Fruit fly (Drosophila melanogaster) whole organism, pupa: ENCODE measurements around the gene Cse1.

Experiments used
- CG12605 ChIP-seq: fragments of 200-800 bp; sonication (Bioruptor generic); IDR thresholded peaks from 2 replicates; pipeline ENCODE4 v1.3.6; 2022; ENCODE audit warnings: missing biosample characterization, missing genetic modification characterization
- CG13204 ChIP-seq: fragments of 200-800 bp; sonication (Bioruptor generic); optimal IDR thresholded peaks from 2 replicates; lab custom pipeline; 2018; ENCODE audit warnings: missing biosample characterization, mild to moderate bottlenecking, missing genetic modification characterization, moderate library complexity
- CG15710 ChIP-seq: fragments of 200-800 bp; sonication (Bioruptor generic); optimal IDR thresholded peaks from 2 replicates; lab custom pipeline; 2018; ENCODE audit warnings: missing biosample characterization, mild to moderate bottlenecking, missing genetic modification characterization, moderate library complexity
- CG17806 ChIP-seq: fragments of 200-800 bp; sonication (Bioruptor generic); optimal IDR thresholded peaks from 2 replicates; lab custom pipeline; 2018; ENCODE audit warnings: missing biosample characterization, mild to moderate bottlenecking, missing genetic modification characterization, moderate library complexity
- CG34367 ChIP-seq: fragments of 200-800 bp; sonication (Bioruptor generic); optimal IDR thresholded peaks from 2 replicates; lab custom pipeline; 2018; ENCODE audit warnings: missing biosample characterization, mild to moderate bottlenecking, missing genetic modification characterization
- CG4496 ChIP-seq: fragments of 200-800 bp; sonication (Bioruptor generic); IDR thresholded peaks from 3 replicates; pipeline ENCODE4 v1.3.6; 2022; ENCODE audit warnings: missing biosample characterization, missing genetic modification characterization
- CG9948 ChIP-seq: fragments of 200-800 bp; sonication (Bioruptor generic); optimal IDR thresholded peaks from 2 replicates; lab custom pipeline; 2018; ENCODE audit warnings: missing biosample characterization, mild to moderate bottlenecking, missing genetic modification characterization, moderate library complexity
- EcR ChIP-seq: fragments of 200-800 bp; sonication (Bioruptor generic); optimal IDR thresholded peaks from 3 replicates; lab custom pipeline; 2019; ENCODE audit warnings: missing biosample characterization, missing genetic modification characterization, mild to moderate bottlenecking, moderate library complexity, missing genetic modification reagents
- Ets98B ChIP-seq: fragments of 200-800 bp; sonication (Bioruptor generic); IDR thresholded peaks from 2 replicates; pipeline ENCODE4 v1.3.6; 2022; ENCODE audit warnings: missing biosample characterization, missing genetic modification characterization
- Pif1A ChIP-seq: fragments of 200-800 bp; sonication (Bioruptor generic); optimal IDR thresholded peaks from 3 replicates; lab custom pipeline; 2016; ENCODE audit warnings: missing biosample characterization, missing genetic modification characterization
- Pif1B ChIP-seq: fragments of 200-800 bp; sonication (Bioruptor generic); optimal IDR thresholded peaks from 3 replicates; lab custom pipeline; 2016; ENCODE audit warnings: missing biosample characterization, missing genetic modification characterization
- Snoo ChIP-seq: fragments of 200-800 bp; sonication (Bioruptor generic); optimal IDR thresholded peaks from 3 replicates; lab custom pipeline; 2017; ENCODE audit warnings: missing biosample characterization, mild to moderate bottlenecking, missing genetic modification characterization, inconsistent platforms
- rn ChIP-seq: fragments of 200-800 bp; sonication (Bioruptor generic); IDR thresholded peaks from 2 replicates; pipeline ENCODE4 v1.3.6; 2022; ENCODE audit warnings: missing biosample characterization, missing genetic modification characterization

DNA sequence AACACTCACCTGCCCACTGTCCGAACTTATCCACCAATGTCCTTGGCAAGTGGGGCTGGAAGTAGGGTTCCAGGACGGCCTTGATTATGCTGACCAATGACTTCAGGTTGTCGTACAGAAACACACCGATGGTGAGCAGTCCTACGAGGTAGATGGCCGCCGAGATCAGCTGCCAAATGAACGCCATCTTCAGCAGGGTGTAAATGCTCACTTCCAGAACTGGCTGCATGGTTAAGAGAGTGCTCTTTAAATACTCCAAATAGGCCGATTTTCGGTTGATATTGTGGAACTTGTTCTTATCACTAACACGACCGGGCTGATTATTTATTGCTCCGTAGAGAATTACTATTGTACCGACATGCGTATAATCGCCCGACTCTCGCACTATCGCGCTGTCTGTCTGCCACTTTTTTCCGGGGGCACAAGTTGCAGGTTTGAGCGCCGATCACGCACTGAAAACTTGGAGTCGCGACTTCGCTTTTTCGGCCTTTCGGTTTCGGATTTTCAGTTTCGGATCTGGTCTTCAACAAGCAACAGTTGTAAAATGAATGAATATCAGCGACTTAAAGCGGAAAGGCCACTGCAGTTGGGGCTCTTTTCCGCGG lies 21.8 kb upstream of the Cse1 start:
- TF ChIP-seq CG4496 (GFP tag; lab: Robert Waterston, UW) (no peak), Pif1A (GFP tag; lab: Kevin White, UChicago) (no peak), CG17806 (no peak), CG34367 (tag; lab: Kevin White, UChicago) (no peak), Pif1B (GFP tag; lab: Kevin White, UChicago) (no peak), Snoo (tag; lab: Kevin White, UChicago) (no peak), rn (GFP tag; lab: Robert Waterston, UW) (no peak), EcR (peak; percentile 61), CG12605 (GFP tag; lab: Robert Waterston, UW) (no peak), CG15710 (tag; lab: Kevin White, UChicago) (no peak), CG9948 (tag; lab: Kevin White, UChicago) (no peak), CG13204 (GFP tag; lab: Kevin White, UChicago) (no peak), Ets98B (no peak)
